Worm (Caenorhabditis elegans) whole organism, mixed stage, embryonic: ENCODE results near the gene Y51A2B.16.

Experiments used
- M03D4.4 ChIP-seq: sonication (generic microtip); optimal IDR thresholded peaks from 2 replicates; lab custom pipeline; 2017; ENCODE audit warnings: mild to moderate bottlenecking, missing genetic modification characterization, missing compliant biosample characterization
- bed-3 ChIP-seq: fragments of 200-800 bp; sonication (Bioruptor generic); optimal IDR thresholded peaks from 3 replicates; lab custom pipeline; 2018; ENCODE audit warnings: mild to moderate bottlenecking, missing genetic modification characterization, moderate library complexity, missing compliant biosample characterization
- blmp-1 ChIP-seq: fragments of 150-350 bp; optimal IDR thresholded peaks from 2 replicates; lab custom pipeline; 2014; ENCODE audit warnings: missing biosample characterization, missing genetic modification characterization
- ceh-39 ChIP-seq: fragments of 150-350 bp; optimal IDR thresholded peaks from 2 replicates; lab custom pipeline; 2014; ENCODE audit warnings: missing biosample characterization, missing genetic modification characterization
- ceh-43 ChIP-seq: fragments of 200-800 bp; sonication (Bioruptor generic); optimal IDR thresholded peaks from 2 replicates; lab custom pipeline; 2018; ENCODE audit warnings: mild to moderate bottlenecking, missing genetic modification characterization, moderate library complexity, missing compliant biosample characterization
- ces-1 ChIP-seq: fragments of 150-350 bp; optimal IDR thresholded peaks from 2 replicates; lab custom pipeline; 2014; ENCODE audit warnings: missing biosample characterization, missing genetic modification reagents, missing genetic modification characterization
- cnd-1 ChIP-seq: fragments of 200-800 bp; sonication (Bioruptor generic); optimal IDR thresholded peaks from 2 replicates; lab custom pipeline; 2018; ENCODE audit warnings: mild to moderate bottlenecking, missing genetic modification characterization, missing compliant biosample characterization
- elt-1 ChIP-seq: sonication (generic microtip); optimal IDR thresholded peaks from 2 replicates; lab custom pipeline; 2017; ENCODE audit warnings: missing genetic modification characterization, mild to moderate bottlenecking, missing compliant biosample characterization, antibody characterized with exemption, moderate library complexity, borderline replicate concordance; ENCODE audit not compliant: insufficient read depth
- elt-3 ChIP-seq: fragments of 150-350 bp; optimal IDR thresholded peaks from 2 replicates; lab custom pipeline; 2014; ENCODE audit warnings: missing biosample characterization, missing genetic modification characterization
- ham-2 ChIP-seq: fragments of 200-800 bp; sonication (Bioruptor generic); optimal IDR thresholded peaks from 2 replicates; lab custom pipeline; 2018; ENCODE audit warnings: mild to moderate bottlenecking, missing genetic modification characterization, missing compliant biosample characterization
- hlh-1 ChIP-seq: fragments of 150-350 bp; optimal IDR thresholded peaks from 2 replicates; lab custom pipeline; 2014; ENCODE audit warnings: missing biosample characterization, missing genetic modification reagents, missing genetic modification characterization
- lin-13 ChIP-seq: fragments of 150-350 bp; optimal IDR thresholded peaks from 2 replicates; lab custom pipeline; 2014; ENCODE audit warnings: missing biosample characterization, missing genetic modification characterization
- lin-32 ChIP-seq: fragments of 200-800 bp; sonication (Bioruptor generic); optimal IDR thresholded peaks from 2 replicates; lab custom pipeline; 2018; ENCODE audit warnings: mild to moderate bottlenecking, missing genetic modification characterization, missing compliant biosample characterization
- lsy-2 ChIP-seq: fragments of 150-350 bp; optimal IDR thresholded peaks from 2 replicates; lab custom pipeline; 2014; ENCODE audit warnings: missing biosample characterization, missing genetic modification characterization
- mab-5 ChIP-seq: fragments of 150-350 bp; optimal IDR thresholded peaks from 2 replicates; lab custom pipeline; 2014; ENCODE audit warnings: missing biosample characterization, missing genetic modification characterization
- mep-1 ChIP-seq: fragments of 150-350 bp; optimal IDR thresholded peaks from 2 replicates; lab custom pipeline; 2017; ENCODE audit warnings: missing biosample characterization, missing genetic modification reagents, missing genetic modification characterization, inconsistent platforms
- mls-2 ChIP-seq: sonication (generic microtip); optimal IDR thresholded peaks from 2 replicates; lab custom pipeline; 2016; ENCODE audit warnings: mild to moderate bottlenecking, missing genetic modification characterization, moderate library complexity, missing compliant biosample characterization
- nhr-12 ChIP-seq: fragments of 150-350 bp; optimal IDR thresholded peaks from 2 replicates; lab custom pipeline; 2014; ENCODE audit warnings: missing biosample characterization, missing genetic modification characterization
- nhr-2 ChIP-seq: fragments of 150-350 bp; optimal IDR thresholded peaks from 2 replicates; lab custom pipeline; 2014; ENCODE audit warnings: missing biosample characterization, missing genetic modification characterization
- nhr-28 ChIP-seq: fragments of 150-350 bp; optimal IDR thresholded peaks from 2 replicates; lab custom pipeline; 2014; ENCODE audit warnings: missing biosample characterization, missing genetic modification characterization
- nhr-76 ChIP-seq: sonication (generic microtip); optimal IDR thresholded peaks from 2 replicates; lab custom pipeline; 2017; ENCODE audit warnings: missing biosample characterization, missing genetic modification characterization
- pha-4 ChIP-seq: fragments of 150-350 bp; optimal IDR thresholded peaks from 2 replicates; lab custom pipeline; 2018; ENCODE audit warnings: missing biosample characterization, missing genetic modification reagents, missing genetic modification characterization
- sem-2 ChIP-seq: fragments of 200-800 bp; sonication (Bioruptor generic); optimal IDR thresholded peaks from 2 replicates; lab custom pipeline; 2018; ENCODE audit warnings: mild to moderate bottlenecking, missing genetic modification characterization, missing compliant biosample characterization
- snpc-4 ChIP-seq: fragments of 150-350 bp; optimal IDR thresholded peaks from 2 replicates; lab custom pipeline; 2014; ENCODE audit warnings: missing biosample characterization, missing genetic modification characterization
- sptf-1 ChIP-seq: sonication (generic microtip); optimal IDR thresholded peaks from 2 replicates; lab custom pipeline; 2017; ENCODE audit warnings: mild to moderate bottlenecking, missing genetic modification characterization, moderate library complexity, missing compliant biosample characterization
- tbx-8 ChIP-seq: fragments of 200-800 bp; sonication (Bioruptor generic); optimal IDR thresholded peaks from 2 replicates; lab custom pipeline; 2018; ENCODE audit warnings: mild to moderate bottlenecking, missing genetic modification characterization, moderate library complexity, missing compliant biosample characterization
- unc-120 ChIP-seq: sonication (generic microtip); optimal IDR thresholded peaks from 2 replicates; lab custom pipeline; 2017; ENCODE audit warnings: missing genetic modification characterization, missing compliant biosample characterization; ENCODE audit not compliant: poor library complexity, severe bottlenecking
- unc-39 ChIP-seq: fragments of 150-350 bp; optimal IDR thresholded peaks from 2 replicates; lab custom pipeline; 2014; ENCODE audit warnings: missing biosample characterization, missing genetic modification characterization

Gene Y51A2B.16

ce11 chrV:18359888-18360287, 37.8 kb downstream of the Y51A2B.16 start, which contains the start of gene C08E8.5:
Gene C08E8.5, minus strand, starts transcription at chrV:18359988.
- TF ChIP-seq sem-2 (GFP tag; lab: Kevin White, UChicago) (no peak), ces-1 (GFP tag; lab: Kevin White, UChicago) (no peak), snpc-4 (tag; lab: Kevin White, UChicago) (no peak), ham-2 (no peak), ceh-39 (tag; lab: Kevin White, UChicago) (no peak), cnd-1 (no peak), unc-39 (tag; lab: Kevin White, UChicago) (no peak)

ce11 chrV:18355742-18356141, 42.0 kb downstream of the Y51A2B.16 start, which contains the start of gene C08E8.2:
Gene C08E8.2, minus strand, starts transcription at chrV:18355842.
- TF ChIP-seq nhr-2 (tag; lab: Kevin White, UChicago) (no peak), nhr-76 (tag; lab: Kevin White, UChicago) (no peak), blmp-1 (tag; lab: Kevin White, UChicago) (no peak), lin-32 (GFP tag; lab: Kevin White, UChicago) (no peak), sptf-1 (tag; lab: Kevin White, UChicago) (no peak), elt-3 (tag; lab: Kevin White, UChicago) (no peak), unc-39 (tag; lab: Kevin White, UChicago) (no peak), unc-120 (tag; lab: Kevin White, UChicago) (no peak), ham-2 (no peak), elt-1 (tag; lab: Kevin White, UChicago) (no peak), bed-3 (GFP tag; lab: Kevin White, UChicago) (no peak), nhr-12 (tag; lab: Kevin White, UChicago) (no peak), mab-5 (no peak), hlh-1 (tag; lab: Kevin White, UChicago) (no peak), pha-4 (no peak), mls-2 (no peak)
- TF ChIP-seq, all 35 proteins: peak for 0

DNA sequence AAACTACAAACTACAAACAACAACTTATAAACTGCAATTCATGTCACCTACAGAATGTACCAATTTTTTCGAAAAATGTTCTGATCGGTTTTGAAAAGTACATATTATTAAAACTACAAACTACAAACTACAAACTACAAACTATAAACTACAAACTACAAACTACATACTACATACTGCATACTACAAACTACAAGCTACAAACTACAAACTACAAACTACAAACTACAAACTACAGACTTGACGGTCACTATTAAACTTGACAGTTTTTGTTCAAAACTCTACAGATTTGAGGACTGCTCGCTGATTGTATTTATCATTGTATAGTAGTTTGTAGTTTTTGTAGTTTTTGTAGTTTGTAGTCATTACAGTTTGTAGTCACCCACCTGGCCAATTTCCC, 43.4 kb downstream of the Y51A2B.16 start:
- TF ChIP-seq lin-13 (tag; lab: Kevin White, UChicago) (no peak), unc-120 (tag; lab: Kevin White, UChicago) (no peak), lin-32 (GFP tag; lab: Kevin White, UChicago) (no peak)

DNA sequence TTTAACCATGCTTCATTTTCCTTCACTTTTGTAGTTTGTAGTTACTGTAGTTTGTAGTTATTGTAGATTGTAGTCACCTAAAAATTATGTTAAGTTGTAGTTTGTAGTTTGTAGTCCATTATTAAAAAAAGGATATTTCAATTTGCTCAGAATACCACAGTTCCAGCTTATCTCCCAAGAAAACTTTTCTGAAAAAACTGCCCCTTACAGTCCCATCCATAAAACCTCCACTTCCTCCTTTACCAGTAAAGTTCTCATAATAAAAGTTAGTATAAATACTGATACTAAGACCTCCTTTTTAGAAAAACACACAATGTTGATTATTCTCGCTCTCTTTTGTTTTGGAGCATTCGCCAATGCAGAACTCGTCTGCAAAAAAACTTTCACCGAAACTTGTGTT, 47.0 kb downstream of the Y51A2B.16 start, which contains the start of gene C08E8.11:
Gene C08E8.11, plus strand, starts transcription at position 301 of the 400 bp plus-strand sequence.
- TF ChIP-seq nhr-76 (tag; lab: Kevin White, UChicago) (no peak), nhr-12 (tag; lab: Kevin White, UChicago) (no peak), lin-32 (GFP tag; lab: Kevin White, UChicago) (no peak), mab-5 (no peak), ceh-43 (GFP tag; lab: Kevin White, UChicago) (no peak), tbx-8 (no peak), lsy-2 (tag; lab: Kevin White, UChicago) (no peak)

ce11 chrV:18350046-18350445, 47.7 kb downstream of the Y51A2B.16 start, which contains the start of gene C08E8.3:
Gene C08E8.3, plus strand, starts transcription at chrV:18350129.
- no peak for TF ChIP-seq mep-1 (tag; lab: Kevin White, UChicago)
- TF ChIP-seq M03D4.4 (tag; lab: Kevin White, UChicago) = no peak
- no peak for TF ChIP-seq cnd-1
- no peak for TF ChIP-seq lin-32 (GFP tag; lab: Kevin White, UChicago)
- no peak for TF ChIP-seq hlh-1 (tag; lab: Kevin White, UChicago)
- no peak for TF ChIP-seq mls-2
- no peak for TF ChIP-seq ham-2
- no peak for TF ChIP-seq nhr-28 (tag; lab: Kevin White, UChicago)
